Worm (Caenorhabditis elegans): ENCODE measurements around the gene mcm-6.

ce11 chrIII:9747133-9747532 is 47.0 kb upstream of the mcm-6 start, which contains the start of the genes iff-1 and cdk-1:
- TF ChIP-seq daf-12 (tag; optimal IDR thresholded peaks at IDR 0.05), result no peak
- no peak for TF ChIP-seq zip-2 (tag; optimal IDR thresholded peaks at IDR 0.05)
- TF ChIP-seq ces-1 (GFP tag; optimal IDR thresholded peaks at IDR 0.05), result no peak
- TF ChIP-seq nhr-237 (tag; optimal IDR thresholded peaks at IDR 0.05), result no peak
- TF ChIP-seq unc-62 (GFP tag; optimal IDR thresholded peaks at IDR 0.05 in 1 of 2), result no peak
- TF ChIP-seq unc-62 (tag; optimal IDR thresholded peaks at IDR 0.05), result no peak
- no peak for TF ChIP-seq D1046.2 (GFP tag; IDR thresholded peaks at IDR 0.05)
- TF ChIP-seq dpl-1 (GFP tag; optimal IDR thresholded peaks at IDR 0.05), result peak; percentile 82
- no peak for TF ChIP-seq ztf-11 (tag; optimal IDR thresholded peaks at IDR 0.05)
- no peak for TF ChIP-seq Y105C5A.15 (GFP tag; IDR thresholded peaks at IDR 0.05)
- no peak for TF ChIP-seq nhr-11 (tag; optimal IDR thresholded peaks at IDR 0.05)
- no peak for TF ChIP-seq nhr-102 (tag; optimal IDR thresholded peaks at IDR 0.05)
- TF ChIP-seq gei-8 (GFP tag; optimal IDR thresholded peaks at IDR 0.05), result no peak
- TF ChIP-seq unc-39 (tag; optimal IDR thresholded peaks at IDR 0.05), result no peak
